Worm (Caenorhabditis elegans): ENCODE data around the gene F58E2.3.

Gene F58E2.3

ce11 chrIV:3442513-3442912 lies 24.7 kb upstream of the F58E2.3 start:
- no peak for TF ChIP-seq ztf-25 (GFP tag; IDR thresholded peaks at IDR 0.05)
- TF ChIP-seq snpc-1.3 (tag; optimal IDR thresholded peaks at IDR 0.05; ENCODE audit: insufficient read depth), result no peak
- no peak for TF ChIP-seq him-1 (tag; optimal IDR thresholded peaks at IDR 0.05)
- no peak for TF ChIP-seq efl-1 (GFP tag; optimal IDR thresholded peaks at IDR 0.05)
- TF ChIP-seq unc-130 (GFP tag; optimal IDR thresholded peaks at IDR 0.05), result no peak
- TF ChIP-seq nhr-90 (tag; optimal IDR thresholded peaks at IDR 0.05), result no peak
- no peak for TF ChIP-seq snpc-1.1 (tag; optimal IDR thresholded peaks at IDR 0.05; ENCODE audit: insufficient read depth)
- no peak for TF ChIP-seq C17E4.6 (GFP tag; IDR thresholded peaks at IDR 0.05)

DNA sequence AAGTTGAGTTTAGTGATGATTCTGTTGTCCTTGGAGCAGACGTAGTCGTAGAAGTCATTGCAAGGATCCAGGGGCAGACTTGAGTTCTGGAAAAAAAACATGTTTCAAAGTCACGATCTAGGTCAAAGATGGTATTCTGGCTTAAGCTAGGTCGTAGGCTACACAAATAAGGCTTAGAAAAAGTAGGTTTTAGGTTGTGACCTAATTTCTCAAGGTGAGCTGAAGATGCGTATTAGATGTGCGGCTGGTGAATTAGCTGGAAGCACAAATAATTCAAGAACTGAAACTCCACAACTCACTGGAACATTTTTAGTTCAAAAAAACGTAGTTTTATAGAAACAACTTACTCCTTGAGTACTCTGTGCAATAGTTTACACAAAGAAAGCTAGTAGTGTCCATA lies 23.1 kb upstream of the F58E2.3 start, which contains the start of gene F09D12.2:
Gene F09D12.2 (minus strand): TSS at position 101 of the 400 bp plus-strand sequence.
- TF ChIP-seq dox-1 (GFP tag; IDR thresholded peaks at IDR 0.05) (no peak), sea-2 (GFP tag; IDR thresholded peaks at IDR 0.05) (no peak), hlh-12 (tag; optimal IDR thresholded peaks at IDR 0.05) (no peak), attf-3 (GFP tag; conservative IDR thresholded peaks at IDR 0.05) (no peak), aptf-2 (GFP tag; conservative IDR thresholded peaks at IDR 0.05) (no peak), C06A6.2 (GFP tag; conservative IDR thresholded peaks at IDR 0.05) (no peak), nhr-179 (tag; optimal IDR thresholded peaks at IDR 0.05) (no peak), chd-7 (tag; optimal IDR thresholded peaks at IDR 0.05) (no peak), unc-130 (GFP tag; optimal IDR thresholded peaks at IDR 0.05) (no peak)

- TF ChIP-seq unc-62 (GFP tag; optimal IDR thresholded peaks at IDR 0.05) (no peak), Y53F4B.3 (GFP tag; IDR thresholded peaks at IDR 0.05) (no peak), aptf-2 (GFP tag; conservative IDR thresholded peaks at IDR 0.05) (no peak), Y53G8AR.9 (GFP tag; conservative IDR thresholded peaks at IDR 0.05) (no peak), pha-4 (tag; optimal IDR thresholded peaks at IDR 0.05) (no peak), K12H6.12 (tag; optimal IDR thresholded peaks at IDR 0.05) (no peak), nhr-120 (GFP tag; IDR thresholded peaks at IDR 0.05) (no peak)
These were observed 22.6 kb upstream of the F58E2.3 start, which contains the start of gene F58E2.5 for ce11 chrIV:3444614-3445013. TSS of gene F58E2.5 (plus strand) at chrIV:3444914.

DNA sequence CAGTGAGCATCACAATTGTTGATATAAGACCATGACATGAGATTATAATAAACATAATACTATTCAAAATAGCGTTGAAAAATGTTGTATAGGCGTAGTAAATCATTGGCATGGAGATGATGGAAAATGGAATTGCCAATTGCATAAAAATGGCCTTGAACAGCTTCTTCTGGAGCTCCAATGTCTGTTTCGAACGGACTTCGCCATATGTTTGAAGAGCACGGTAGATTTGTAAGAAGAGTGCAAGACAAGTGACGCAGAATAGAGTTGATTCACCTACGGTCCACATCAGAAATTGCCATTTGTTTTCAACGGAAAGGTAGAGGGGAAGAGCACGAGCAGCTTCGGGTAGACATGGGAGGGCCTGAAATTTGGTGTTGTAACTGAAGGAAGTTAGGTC lies 19.9 kb upstream of the F58E2.3 start:
- no peak for TF ChIP-seq Y79H2A.3 (GFP tag; conservative IDR thresholded peaks at IDR 0.05)
- no peak for TF ChIP-seq K11D2.4 (GFP tag; IDR thresholded peaks at IDR 0.05)
- no peak for TF ChIP-seq ceh-40 (GFP tag; IDR thresholded peaks at IDR 0.05)
- TF ChIP-seq him-1 (tag; optimal IDR thresholded peaks at IDR 0.05), result no peak
- no peak for TF ChIP-seq efl-1 (GFP tag; optimal IDR thresholded peaks at IDR 0.05)
- TF ChIP-seq ztf-22 (GFP tag; optimal IDR thresholded peaks at IDR 0.05), result no peak
- no peak for TF ChIP-seq sptf-2 (GFP tag; optimal IDR thresholded peaks at IDR 0.05)

DNA sequence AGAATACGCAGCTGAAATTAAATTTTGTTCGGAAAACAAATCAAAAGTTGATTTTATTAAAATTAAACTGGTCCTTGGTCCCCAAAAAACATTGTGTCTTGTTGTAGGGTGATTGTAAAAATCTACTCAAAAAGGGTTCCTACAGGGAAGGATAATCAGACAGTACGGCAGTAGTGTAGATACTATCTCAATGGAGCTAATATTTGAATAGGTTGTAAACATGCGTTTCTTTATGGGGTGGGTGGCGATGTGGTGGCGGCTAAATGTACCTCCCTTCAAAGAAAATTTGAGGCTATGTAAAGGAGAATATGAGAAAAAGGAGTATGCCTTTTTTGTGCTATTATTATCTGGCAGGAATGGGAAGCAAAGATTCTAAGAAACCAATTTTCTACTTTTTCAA lies 14.7 kb upstream of the F58E2.3 start:
- no peak for TF ChIP-seq sptf-2 (GFP tag; optimal IDR thresholded peaks at IDR 0.05)
- no peak for TF ChIP-seq Y95B8A.8 (GFP tag; IDR thresholded peaks at IDR 0.05)
- no peak for TF ChIP-seq F55B11.4 (tag; optimal IDR thresholded peaks at IDR 0.05; ENCODE audit: borderline replicate concordance, insufficient read depth)
- TF ChIP-seq sdz-38 (tag; optimal IDR thresholded peaks at IDR 0.05), result no peak
- no peak for TF ChIP-seq ztf-6 (GFP tag; IDR thresholded peaks at IDR 0.05)
- no peak for TF ChIP-seq nfya-2 (GFP tag; IDR thresholded peaks at IDR 0.05)
- no peak for TF ChIP-seq nhr-27 (tag; optimal IDR thresholded peaks at IDR 0.05)
- TF ChIP-seq zfh-2 (GFP tag; conservative IDR thresholded peaks at IDR 0.05), result no peak
- TF ChIP-seq K11D2.4 (GFP tag; IDR thresholded peaks at IDR 0.05), result no peak
- TF ChIP-seq aptf-3 (GFP tag; IDR thresholded peaks at IDR 0.05), result no peak
- TF ChIP-seq ceh-27 (GFP tag; optimal IDR thresholded peaks at IDR 0.05), result no peak
- TF ChIP-seq nhr-80 (tag; optimal IDR thresholded peaks at IDR 0.05), result no peak
- no peak for TF ChIP-seq somi-1 (GFP tag; optimal IDR thresholded peaks at IDR 0.05)
- TF ChIP-seq F57C9.4 (tag; optimal IDR thresholded peaks at IDR 0.05), result no peak
- no peak for TF ChIP-seq cebp-2 (GFP tag; IDR thresholded peaks at IDR 0.05)
- no peak for TF ChIP-seq ztf-25 (GFP tag; IDR thresholded peaks at IDR 0.05)
- no peak for TF ChIP-seq madf-10 (tag; optimal IDR thresholded peaks at IDR 0.05)
